Worm (Caenorhabditis elegans) whole organism, L3 larva: ENCODE data around the gene gst-27.

ENCODE experiments used
- R02D3.7 ChIP-seq: fragments of 150-350 bp; optimal IDR thresholded peaks from 2 replicates; lab custom pipeline; 2014; ENCODE audit warnings: missing biosample characterization, missing genetic modification characterization
- ZK546.5 ChIP-seq: sonication (generic microtip); optimal IDR thresholded peaks from 2 replicates; lab custom pipeline; 2017; ENCODE audit warnings: missing biosample characterization, missing genetic modification characterization
- aly-2 ChIP-seq: fragments of 150-350 bp; optimal IDR thresholded peaks from 2 replicates; lab custom pipeline; 2014; ENCODE audit warnings: missing biosample characterization, missing genetic modification characterization
- ama-1 ChIP-seq: fragments of 150-350 bp; optimal IDR thresholded peaks from 2 replicates; lab custom pipeline; 2018
- ceh-16 ChIP-seq: sonication (generic microtip); optimal IDR thresholded peaks from 2 replicates; lab custom pipeline; 2017; ENCODE audit warnings: missing biosample characterization, missing genetic modification characterization
- ceh-82 ChIP-seq: fragments of 150-350 bp; optimal IDR thresholded peaks from 2 replicates; lab custom pipeline; 2014; ENCODE audit warnings: missing biosample characterization, missing genetic modification characterization
- ceh-9 ChIP-seq: sonication (generic microtip); optimal IDR thresholded peaks from 2 replicates; lab custom pipeline; 2018; ENCODE audit warnings: missing biosample characterization, missing genetic modification characterization
- daf-12 ChIP-seq: fragments of 150-350 bp; optimal IDR thresholded peaks from 2 replicates; lab custom pipeline; 2014; ENCODE audit warnings: missing biosample characterization, missing genetic modification reagents, missing genetic modification characterization
- egl-27 ChIP-seq: sonication (generic microtip); optimal IDR thresholded peaks from 4 replicates; lab custom pipeline; 2017; ENCODE audit warnings: missing biosample characterization, missing genetic modification reagents, missing genetic modification characterization
- egl-5 ChIP-seq: fragments of 150-350 bp; optimal IDR thresholded peaks from 2 replicates; lab custom pipeline; 2017; ENCODE audit warnings: missing biosample characterization, missing genetic modification reagents, missing genetic modification characterization, inconsistent platforms
- elt-1 ChIP-seq: fragments of 150-350 bp; optimal IDR thresholded peaks from 2 replicates; lab custom pipeline; 2014; ENCODE audit warnings: missing biosample characterization, missing genetic modification characterization
- elt-2 ChIP-seq: sonication (generic microtip); optimal IDR thresholded peaks from 2 replicates; lab custom pipeline; 2016; ENCODE audit warnings: missing genetic modification reagents, mild to moderate bottlenecking, missing genetic modification characterization, missing compliant biosample characterization
- elt-3 ChIP-seq, 3 experiments: fragments of 150-350 bp in 1 of 3; sonication (generic microtip) in 2 of 3; optimal IDR thresholded peaks; 2 replicates in 2 of 3; 4 replicates in 1 of 3; lab custom pipeline; 2014 to 2017; ENCODE audit warnings: missing biosample characterization in 3 of 3, missing genetic modification characterization in 3 of 3
- eor-1 ChIP-seq, 2 experiments: fragments of 150-350 bp; optimal IDR thresholded peaks; 2 replicates each; lab custom pipeline; 2014 to 2018; ENCODE audit warnings: missing biosample characterization in 2 of 2, missing genetic modification characterization in 2 of 2
- fkh-10 ChIP-seq: sonication (generic microtip); optimal IDR thresholded peaks from 2 replicates; lab custom pipeline; 2017; ENCODE audit warnings: missing biosample characterization, missing genetic modification reagents, missing genetic modification characterization
- fos-1 ChIP-seq: fragments of 150-350 bp; optimal IDR thresholded peaks from 2 replicates; lab custom pipeline; 2014; ENCODE audit warnings: missing biosample characterization, missing genetic modification characterization
- hmg-11 ChIP-seq: sonication (generic microtip); optimal IDR thresholded peaks from 2 replicates; lab custom pipeline; 2016; ENCODE audit warnings: missing genetic modification characterization, missing compliant biosample characterization
- nfya-1 ChIP-seq: sonication (generic microtip); optimal IDR thresholded peaks from 2 replicates; lab custom pipeline; 2017; ENCODE audit warnings: missing genetic modification characterization, mild to moderate bottlenecking, missing compliant biosample characterization, antibody characterized with exemption, moderate library complexity; ENCODE audit not compliant: insufficient read depth
- nhr-12 ChIP-seq: fragments of 150-350 bp; optimal IDR thresholded peaks from 2 replicates; lab custom pipeline; 2014; ENCODE audit warnings: missing biosample characterization, missing genetic modification characterization
- nhr-23 ChIP-seq: fragments of 150-350 bp; optimal IDR thresholded peaks from 2 replicates; lab custom pipeline; 2014; ENCODE audit warnings: missing biosample characterization, missing genetic modification reagents, missing genetic modification characterization
- nhr-237 ChIP-seq: fragments of 150-350 bp; optimal IDR thresholded peaks from 2 replicates; lab custom pipeline; 2014; ENCODE audit warnings: missing biosample characterization, missing genetic modification characterization
- nhr-25 ChIP-seq: sonication (generic microtip); optimal IDR thresholded peaks from 2 replicates; lab custom pipeline; 2017; ENCODE audit warnings: missing biosample characterization, missing genetic modification characterization
- nhr-28 ChIP-seq: fragments of 150-350 bp; optimal IDR thresholded peaks from 2 replicates; lab custom pipeline; 2014; ENCODE audit warnings: missing biosample characterization, missing genetic modification characterization
- nhr-67 ChIP-seq: fragments of 150-350 bp; optimal IDR thresholded peaks from 2 replicates; lab custom pipeline; 2014; ENCODE audit warnings: missing biosample characterization, missing genetic modification characterization
- pha-4 ChIP-seq: fragments of 150-350 bp; optimal IDR thresholded peaks from 2 replicates; lab custom pipeline; 2014; ENCODE audit warnings: missing biosample characterization, missing genetic modification reagents, missing genetic modification characterization
- pqm-1 ChIP-seq: fragments of 150-350 bp; optimal IDR thresholded peaks from 2 replicates; lab custom pipeline; 2017; ENCODE audit warnings: missing biosample characterization, missing genetic modification characterization, inconsistent platforms
- sea-2 ChIP-seq: fragments of 150-350 bp; sonication (generic microtip); optimal IDR thresholded peaks from 4 replicates; lab custom pipeline; 2014; ENCODE audit warnings: missing biosample characterization, missing genetic modification reagents, missing genetic modification characterization
- skn-1 ChIP-seq: fragments of 150-350 bp; optimal IDR thresholded peaks from 2 replicates; lab custom pipeline; 2014; ENCODE audit warnings: missing biosample characterization, missing genetic modification characterization
- snpc-4 ChIP-seq: fragments of 150-350 bp; optimal IDR thresholded peaks from 2 replicates; lab custom pipeline; 2014; ENCODE audit warnings: missing biosample characterization, missing genetic modification characterization
- tbx-2 ChIP-seq: sonication (generic microtip); optimal IDR thresholded peaks from 2 replicates; lab custom pipeline; 2016; ENCODE audit warnings: mild to moderate bottlenecking, missing genetic modification characterization, missing compliant biosample characterization
- unc-62 ChIP-seq: fragments of 150-350 bp; sonication (generic microtip); optimal IDR thresholded peaks from 4 replicates; lab custom pipeline; 2014; ENCODE audit warnings: missing biosample characterization, missing genetic modification reagents, missing genetic modification characterization
- ztf-4 ChIP-seq: fragments of 150-350 bp; optimal IDR thresholded peaks from 2 replicates; lab custom pipeline; 2014; ENCODE audit warnings: missing biosample characterization, missing genetic modification characterization

gst-27 gene

ce11 chrII:15167340-15167739 is 1.8 kb upstream of the gst-27 start, which contains the start of gene gst-28:
TSS of gene gst-28 (minus strand) at chrII:15167577.
- TF ChIP-seq eor-1 (tag; optimal IDR thresholded peaks at IDR 0.05; lab: Kevin White, UChicago) = no peak
- no peak for TF ChIP-seq nhr-25 (tag; lab: Kevin White, UChicago)
- no peak for TF ChIP-seq nfya-1 (tag; lab: Kevin White, UChicago)
- TF ChIP-seq skn-1 (tag; lab: Kevin White, UChicago) = no peak
- peak; percentile 15 for TF ChIP-seq elt-2 (tag; lab: Kevin White, UChicago)
- peak; percentile 41 for TF ChIP-seq pqm-1 (tag; lab: Kevin White, UChicago)
- TF ChIP-seq pha-4 (tag; lab: Kevin White, UChicago) = peak; percentile 40
- TF ChIP-seq nhr-23 = no peak
- TF ChIP-seq fkh-10 (GFP tag; lab: Kevin White, UChicago) = no peak
- no peak for TF ChIP-seq ama-1 (lab: Kevin White, UChicago)
- TF ChIP-seq, all 47 proteins: peak for 3

ce11 chrII:15164453-15164852 is 1.1 kb downstream of the gst-27 start, which contains the start of gene gst-26:
TSS of gene gst-26 (minus strand) at chrII:15164553.
- TF ChIP-seq elt-2 (tag; lab: Kevin White, UChicago) (peak; percentile 26), eor-1 (tag; optimal IDR thresholded peaks at IDR 0.05; lab: Kevin White, UChicago) (no peak), daf-12 (tag; lab: Kevin White, UChicago) (no peak), tbx-2 (no peak)
- TF ChIP-seq, all 47 proteins: peak for 1

ce11 chrII:15158364-15158763 is 7.2 kb downstream of the gst-27 start:
- TF ChIP-seq pqm-1 (tag; lab: Kevin White, UChicago) (no peak), snpc-4 (no peak), elt-1 (tag; lab: Kevin White, UChicago) (no peak), nfya-1 (tag; lab: Kevin White, UChicago) (no peak), egl-5 (no peak), tbx-2 (no peak), unc-62 (GFP tag; lab: Kevin White, UChicago) (no peak), hmg-11 (tag; lab: Kevin White, UChicago) (no peak), ceh-9 (tag; lab: Kevin White, UChicago) (no peak), ZK546.5 (tag; lab: Kevin White, UChicago) (no peak), nhr-12 (tag; lab: Kevin White, UChicago) (no peak), nhr-67 (tag; lab: Kevin White, UChicago) (no peak), daf-12 (tag; lab: Kevin White, UChicago) (no peak), nhr-237 (tag; lab: Kevin White, UChicago) (no peak), fkh-10 (GFP tag; lab: Kevin White, UChicago) (no peak), nhr-28 (tag; lab: Kevin White, UChicago) (no peak)

- TF ChIP-seq ceh-82 = no peak
- no peak for TF ChIP-seq snpc-4
- no peak for TF ChIP-seq aly-2 (tag; lab: Kevin White, UChicago)
- TF ChIP-seq ztf-4 (tag; lab: Kevin White, UChicago) = no peak
- no peak for TF ChIP-seq daf-12 (tag; lab: Kevin White, UChicago)
- no peak for TF ChIP-seq unc-62 (GFP tag; lab: Kevin White, UChicago)
- no peak for TF ChIP-seq sea-2 (GFP tag; lab: Kevin White, UChicago)
Observed at ce11 chrII:15157880-15158279, 7.7 kb downstream of the gst-27 start, which contains the start of gene ptr-20. TSS of gene ptr-20 (plus strand) at chrII:15158180.

ce11 chrII:15148442-15148841 is 17.1 kb downstream of the gst-27 start:
- TF ChIP-seq ZK546.5 (tag; lab: Kevin White, UChicago) (no peak), egl-5 (peak; percentile 61)

ce11 chrII:15145594-15145993 is 19.9 kb downstream of the gst-27 start, which contains the start of gene Y53F4B.27:
TSS of gene Y53F4B.27 (plus strand) at chrII:15145894.
- TF ChIP-seq R02D3.7 (no peak), egl-27 (tag; lab: Kevin White, UChicago) (no peak), ceh-82 (no peak), elt-3 (tag; optimal IDR thresholded peaks at IDR 0.05; lab: Kevin White, UChicago) (no peak), fos-1 (no peak), ceh-16 (tag; lab: Kevin White, UChicago) (no peak), nhr-12 (tag; lab: Kevin White, UChicago) (no peak), nfya-1 (tag; lab: Kevin White, UChicago) (no peak), elt-1 (tag; lab: Kevin White, UChicago) (no peak)
